Worm (Caenorhabditis elegans) whole organism, L1 larva: ENCODE measurements around the gene F48E8.2.

Experiments
- ces-1 ChIP-seq: fragments of 150-350 bp; optimal IDR thresholded peaks from 2 replicates; lab custom pipeline; 2014; ENCODE audit warnings: missing biosample characterization, missing genetic modification reagents, missing genetic modification characterization
- lin-39 ChIP-seq: fragments of 150-350 bp; optimal IDR thresholded peaks from 2 replicates; lab custom pipeline; 2014; ENCODE audit warnings: missing biosample characterization, missing genetic modification reagents, missing genetic modification characterization
- nhr-11 ChIP-seq: fragments of 150-350 bp; optimal IDR thresholded peaks from 2 replicates; lab custom pipeline; 2014; ENCODE audit warnings: missing biosample characterization, missing genetic modification characterization
- nhr-12 ChIP-seq: sonication (generic microtip); optimal IDR thresholded peaks from 2 replicates; lab custom pipeline; 2017; ENCODE audit warnings: missing biosample characterization, missing genetic modification characterization
- nhr-19 ChIP-seq: fragments of 200-800 bp; sonication (Bioruptor generic); conservative IDR thresholded peaks from 2 replicates; pipeline ENCODE4 v1.3.6; 2022; ENCODE audit warnings: missing genetic modification characterization, missing compliant biosample characterization
- nhr-237 ChIP-seq: fragments of 150-350 bp; optimal IDR thresholded peaks from 2 replicates; lab custom pipeline; 2014; ENCODE audit warnings: missing biosample characterization, missing genetic modification characterization
- nhr-71 ChIP-seq: sonication (generic microtip); optimal IDR thresholded peaks from 2 replicates; lab custom pipeline; 2016; ENCODE audit warnings: mild to moderate bottlenecking, missing genetic modification characterization, moderate library complexity, missing compliant biosample characterization
- nhr-76 ChIP-seq: sonication (generic microtip); optimal IDR thresholded peaks from 2 replicates; lab custom pipeline; 2017; ENCODE audit warnings: missing biosample characterization, missing genetic modification characterization
- nhr-90 ChIP-seq: sonication (generic microtip); optimal IDR thresholded peaks from 2 replicates; lab custom pipeline; 2016; ENCODE audit warnings: mild to moderate bottlenecking, missing genetic modification characterization, missing compliant biosample characterization; ENCODE audit not compliant: poor library complexity
- unc-130 ChIP-seq: fragments of 150-350 bp; optimal IDR thresholded peaks from 2 replicates; lab custom pipeline; 2017; ENCODE audit warnings: missing biosample characterization, missing genetic modification characterization, inconsistent platforms
- unc-62 ChIP-seq: fragments of 150-350 bp; optimal IDR thresholded peaks from 2 replicates; lab custom pipeline; 2014; ENCODE audit warnings: missing biosample characterization, missing genetic modification reagents, missing genetic modification characterization
- zip-4 ChIP-seq: fragments of 200-800 bp; sonication (Bioruptor generic); optimal IDR thresholded peaks from 2 replicates; lab custom pipeline; 2018; ENCODE audit warnings: mild to moderate bottlenecking, missing genetic modification characterization, moderate library complexity, missing compliant biosample characterization
- ztf-11 ChIP-seq, 2 experiments: sonication (generic microtip); optimal IDR thresholded peaks; 2 replicates each; lab custom pipeline; 2016 to 2017; ENCODE audit warnings: missing genetic modification characterization in 2 of 2, missing biosample characterization in 1 of 2, missing compliant biosample characterization in 1 of 2
- ztf-4 ChIP-seq: fragments of 150-350 bp; optimal IDR thresholded peaks from 2 replicates; lab custom pipeline; 2014; ENCODE audit warnings: missing biosample characterization, missing genetic modification characterization

DNA sequence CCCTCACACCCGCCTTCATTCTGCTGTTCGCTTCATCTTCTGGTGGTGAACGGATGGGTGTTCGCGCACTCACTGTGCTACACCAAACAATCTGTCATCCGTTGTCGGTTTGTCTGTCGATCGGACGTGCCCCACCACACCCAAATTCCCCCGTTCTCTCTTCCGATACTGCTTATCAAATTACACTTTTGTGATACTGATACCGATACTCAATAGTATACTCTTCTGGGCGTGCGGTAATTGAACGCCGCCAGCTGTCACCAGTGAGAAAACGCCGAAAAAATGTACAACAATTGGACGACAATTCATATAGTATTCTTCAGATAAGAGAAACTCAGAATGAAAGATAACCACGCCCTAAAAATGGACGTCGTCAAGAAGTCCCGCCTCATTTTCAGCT is 26.1 kb upstream of the F48E8.2 start:
- TF ChIP-seq nhr-11 (tag; lab: Kevin White, UChicago), result no peak
- TF ChIP-seq nhr-237, result no peak
- no peak for TF ChIP-seq nhr-19 (GFP tag; lab: Robert Waterston, UW)
- TF ChIP-seq ztf-11 (tag; optimal IDR thresholded peaks at IDR 0.05; lab: Kevin White, UChicago), result no peak
- no peak for TF ChIP-seq unc-130 (tag; lab: Kevin White, UChicago)
- no peak for TF ChIP-seq nhr-71 (tag; lab: Kevin White, UChicago)
- no peak for TF ChIP-seq ztf-4 (tag; lab: Kevin White, UChicago)
- TF ChIP-seq zip-4 (GFP tag; lab: Kevin White, UChicago), result no peak
- TF ChIP-seq unc-62, result no peak
- no peak for TF ChIP-seq nhr-90 (tag; lab: Kevin White, UChicago)
- TF ChIP-seq nhr-76 (tag; lab: Kevin White, UChicago), result no peak
- TF ChIP-seq ces-1 (GFP tag; lab: Kevin White, UChicago), result no peak
- no peak for TF ChIP-seq nhr-12 (tag; lab: Kevin White, UChicago)
- TF ChIP-seq lin-39 (tag; lab: Kevin White, UChicago), result no peak
